Worm (Caenorhabditis elegans) whole organism, L4 larva: Measurements from ENCODE around the gene edg-1.

Source experiments
- F44E2.7 ChIP-seq: fragments of 200-800 bp; sonication (Bioruptor generic); IDR thresholded peaks from 2 replicates; pipeline ENCODE4 v2.1.2; 2022; ENCODE audit warnings: missing genetic modification characterization, missing compliant biosample characterization
- T20F7.1 ChIP-seq: fragments of 200-800 bp; sonication (Bioruptor generic); optimal IDR thresholded peaks from 2 replicates; lab custom pipeline; 2018; ENCODE audit warnings: mild to moderate bottlenecking, missing genetic modification characterization, missing compliant biosample characterization
- Y48G9A.11 ChIP-seq: fragments of 200-800 bp; sonication (Bioruptor generic); IDR thresholded peaks from 2 replicates; pipeline ENCODE4 v1.3.6; 2022; ENCODE audit warnings: missing genetic modification reagents, missing genetic modification characterization, missing compliant biosample characterization
- Y5F2A.4 ChIP-seq: fragments of 200-800 bp; sonication (Bioruptor generic); optimal IDR thresholded peaks from 2 replicates; lab custom pipeline; 2018; ENCODE audit warnings: mild to moderate bottlenecking, missing genetic modification characterization, missing compliant biosample characterization
- ZK337.2 ChIP-seq: fragments of 200-800 bp; sonication (Bioruptor generic); IDR thresholded peaks from 2 replicates; pipeline ENCODE4 v1.3.6; 2022; ENCODE audit warnings: missing genetic modification reagents, missing genetic modification characterization, missing compliant biosample characterization
- ZK546.5 ChIP-seq, 2 experiments: sonication (generic microtip); optimal IDR thresholded peaks; 2 replicates each; lab custom pipeline; 2017; ENCODE audit warnings: missing biosample characterization in 2 of 2, missing genetic modification characterization in 2 of 2
- ceh-20 ChIP-seq: fragments of 200-800 bp; sonication (Bioruptor generic); IDR thresholded peaks from 2 replicates; pipeline ENCODE4 v1.3.6; 2022; ENCODE audit warnings: missing genetic modification reagents, missing genetic modification characterization, missing compliant biosample characterization
- ceh-82 ChIP-seq: sonication (generic microtip); optimal IDR thresholded peaks from 2 replicates; lab custom pipeline; 2017; ENCODE audit warnings: missing biosample characterization, missing genetic modification characterization
- cey-2 ChIP-seq: sonication (generic microtip); optimal IDR thresholded peaks from 3 replicates; lab custom pipeline; 2017; ENCODE audit warnings: missing genetic modification characterization, mild to moderate bottlenecking, missing compliant biosample characterization, antibody characterized with exemption, borderline replicate concordance; ENCODE audit not compliant: insufficient read depth
- ctbp-1 ChIP-seq: fragments of 200-800 bp; sonication (Bioruptor generic); IDR thresholded peaks from 2 replicates; pipeline ENCODE4 v1.3.6; 2022; ENCODE audit warnings: missing genetic modification reagents, missing genetic modification characterization, missing compliant biosample characterization
- daf-16 ChIP-seq, 3 experiments: sonication (generic microtip); optimal IDR thresholded peaks; 2 replicates each; lab custom pipeline; 2016 to 2017; ENCODE audit warnings: missing genetic modification characterization in 3 of 3, missing genetic modification reagents in 3 of 3, mild to moderate bottlenecking in 2 of 3, missing compliant biosample characterization in 2 of 3, missing biosample characterization in 1 of 3, moderate library complexity in 1 of 3
- daf-19 ChIP-seq: fragments of 200-800 bp; sonication (Bioruptor generic); conservative IDR thresholded peaks from 2 replicates; pipeline ENCODE4 v1.3.6; 2022; ENCODE audit warnings: missing genetic modification characterization, missing compliant biosample characterization
- daf-8 ChIP-seq: fragments of 200-800 bp; sonication (Bioruptor generic); IDR thresholded peaks from 2 replicates; pipeline ENCODE4 v1.3.6; 2022; ENCODE audit warnings: missing genetic modification characterization, missing compliant biosample characterization
- dmd-6 ChIP-seq: fragments of 200-800 bp; sonication (Bioruptor generic); IDR thresholded peaks from 2 replicates; pipeline ENCODE4 v1.3.6; 2022; ENCODE audit warnings: missing genetic modification reagents, missing genetic modification characterization, missing compliant biosample characterization
- dve-1 ChIP-seq: sonication (generic microtip); optimal IDR thresholded peaks from 2 replicates; lab custom pipeline; 2017; ENCODE audit warnings: antibody characterized with exemption, mild to moderate bottlenecking, missing genetic modification characterization, missing compliant biosample characterization; ENCODE audit not compliant: insufficient read depth
- egl-43 ChIP-seq: fragments of 200-800 bp; sonication (Bioruptor generic); IDR thresholded peaks from 2 replicates; pipeline ENCODE4 v1.3.6; 2022; ENCODE audit warnings: missing genetic modification reagents, missing genetic modification characterization, missing compliant biosample characterization
- gei-8 ChIP-seq: fragments of 200-800 bp; sonication (Bioruptor generic); optimal IDR thresholded peaks from 2 replicates; lab custom pipeline; 2018; ENCODE audit warnings: mild to moderate bottlenecking, missing genetic modification characterization, missing compliant biosample characterization
- hif-1 ChIP-seq, 2 experiments: sonication (generic microtip); optimal IDR thresholded peaks; 2 replicates each; lab custom pipeline; 2016 to 2017; ENCODE audit warnings: missing compliant biosample characterization in 2 of 2, missing genetic modification characterization in 2 of 2, missing genetic modification reagents in 2 of 2, missing genotype in 2 of 2, mild to moderate bottlenecking in 1 of 2
- jun-1 ChIP-seq: fragments of 150-350 bp; optimal IDR thresholded peaks from 2 replicates; lab custom pipeline; 2014; ENCODE audit warnings: missing biosample characterization, missing genetic modification reagents, missing genetic modification characterization
- lin-29 ChIP-seq: fragments of 200-800 bp; sonication (Bioruptor generic); IDR thresholded peaks from 2 replicates; pipeline ENCODE4 v1.3.6; 2022; ENCODE audit warnings: missing genetic modification reagents, missing genetic modification characterization, missing compliant biosample characterization
- lin-38 ChIP-seq: fragments of 200-800 bp; sonication (Bioruptor generic); IDR thresholded peaks from 2 replicates; pipeline ENCODE4 v1.3.6; 2022; ENCODE audit warnings: missing genetic modification reagents, missing genetic modification characterization, missing compliant biosample characterization
- lin-39 ChIP-seq: fragments of 150-350 bp; optimal IDR thresholded peaks from 2 replicates; lab custom pipeline; 2014; ENCODE audit warnings: missing biosample characterization, missing genetic modification reagents, missing genetic modification characterization
- lir-3 ChIP-seq: sonication (generic microtip); optimal IDR thresholded peaks from 2 replicates; lab custom pipeline; 2016; ENCODE audit warnings: mild to moderate bottlenecking, missing genetic modification characterization, missing compliant biosample characterization
- lsy-2 ChIP-seq, 2 experiments: fragments of 150-350 bp in 1 of 2; sonication (generic microtip) in 1 of 2; optimal IDR thresholded peaks; 2 replicates each; lab custom pipeline; 2014 to 2017; ENCODE audit warnings: missing biosample characterization in 2 of 2, missing genetic modification characterization in 2 of 2
- mdl-1 ChIP-seq, 2 experiments: fragments of 150-350 bp in 1 of 2; sonication (generic microtip) in 1 of 2; optimal IDR thresholded peaks; 2 replicates each; lab custom pipeline; 2014 to 2017; ENCODE audit warnings: missing biosample characterization in 2 of 2, missing genetic modification characterization in 2 of 2
- mep-1 ChIP-seq: fragments of 150-350 bp; sonication (generic microtip); optimal IDR thresholded peaks from 3 replicates; lab custom pipeline; 2014; ENCODE audit warnings: missing biosample characterization, missing genetic modification characterization
- mxl-3 ChIP-seq: fragments of 200-800 bp; sonication (Bioruptor generic); optimal IDR thresholded peaks from 2 replicates; lab custom pipeline; 2018; ENCODE audit warnings: mild to moderate bottlenecking, missing genetic modification characterization, missing compliant biosample characterization
- nhr-10 ChIP-seq: fragments of 150-350 bp; optimal IDR thresholded peaks from 2 replicates; lab custom pipeline; 2014; ENCODE audit warnings: missing biosample characterization, missing genetic modification characterization
- nhr-237 ChIP-seq: sonication (generic microtip); optimal IDR thresholded peaks from 2 replicates; lab custom pipeline; 2017; ENCODE audit warnings: missing biosample characterization, missing genetic modification characterization
- nhr-25 ChIP-seq: sonication (generic microtip); optimal IDR thresholded peaks from 2 replicates; lab custom pipeline; 2017; ENCODE audit warnings: missing genetic modification characterization, mild to moderate bottlenecking, missing compliant biosample characterization, antibody characterized with exemption, moderate library complexity, borderline replicate concordance; ENCODE audit not compliant: insufficient read depth
- nhr-28 ChIP-seq: fragments of 150-350 bp; optimal IDR thresholded peaks from 2 replicates; lab custom pipeline; 2014; ENCODE audit warnings: missing biosample characterization, missing genetic modification characterization
- nhr-48 ChIP-seq: sonication (generic microtip); optimal IDR thresholded peaks from 2 replicates; lab custom pipeline; 2016; ENCODE audit warnings: mild to moderate bottlenecking, missing genetic modification characterization, missing compliant biosample characterization
- nhr-6 ChIP-seq: fragments of 150-350 bp; optimal IDR thresholded peaks from 2 replicates; lab custom pipeline; 2014; ENCODE audit warnings: missing biosample characterization, missing genetic modification characterization
- saeg-2 ChIP-seq: fragments of 200-800 bp; sonication (Bioruptor generic); IDR thresholded peaks from 2 replicates; pipeline ENCODE4 v1.3.6; 2022; ENCODE audit warnings: missing genetic modification reagents, missing genetic modification characterization, missing compliant biosample characterization
- set-16 ChIP-seq: fragments of 200-800 bp; sonication (Bioruptor generic); IDR thresholded peaks from 2 replicates; pipeline ENCODE4 v1.3.6; 2022; ENCODE audit warnings: missing genetic modification reagents, missing genetic modification characterization, missing compliant biosample characterization
- spr-3 ChIP-seq: fragments of 200-800 bp; sonication (Bioruptor generic); optimal IDR thresholded peaks from 2 replicates; lab custom pipeline; 2018; ENCODE audit warnings: mild to moderate bottlenecking, missing genetic modification characterization, missing compliant biosample characterization
- unc-130 ChIP-seq: sonication (generic microtip); optimal IDR thresholded peaks from 2 replicates; lab custom pipeline; 2016; ENCODE audit warnings: missing genetic modification reagents, missing genetic modification characterization, missing compliant biosample characterization
- unc-62 ChIP-seq, 3 experiments: fragments of 150-350 bp in 1 of 3; sonication (generic microtip); optimal IDR thresholded peaks in 2 of 3; peaks in 1 of 3; 1 replicate in 1 of 3; 2 replicates in 2 of 3; lab custom pipeline; 2014 to 2017; ENCODE audit warnings: missing biosample characterization in 3 of 3, missing genetic modification characterization in 3 of 3, missing genetic modification reagents in 3 of 3, missing genotype in 1 of 3
- zag-1 ChIP-seq: fragments of 150-350 bp; optimal IDR thresholded peaks from 2 replicates; lab custom pipeline; 2014; ENCODE audit warnings: missing biosample characterization, missing genetic modification characterization
- zip-11 ChIP-seq: fragments of 200-800 bp; sonication (Bioruptor generic); IDR thresholded peaks from 2 replicates; pipeline ENCODE4 v1.3.6; 2022; ENCODE audit warnings: missing genetic modification characterization, missing compliant biosample characterization
- zip-2 ChIP-seq: fragments of 150-350 bp; optimal IDR thresholded peaks from 2 replicates; lab custom pipeline; 2014; ENCODE audit warnings: missing biosample characterization, missing genetic modification characterization
- ztf-7 ChIP-seq: fragments of 150-350 bp; optimal IDR thresholded peaks from 2 replicates; lab custom pipeline; 2014; ENCODE audit warnings: missing biosample characterization, missing genetic modification characterization

The edg-1 gene

DNA sequence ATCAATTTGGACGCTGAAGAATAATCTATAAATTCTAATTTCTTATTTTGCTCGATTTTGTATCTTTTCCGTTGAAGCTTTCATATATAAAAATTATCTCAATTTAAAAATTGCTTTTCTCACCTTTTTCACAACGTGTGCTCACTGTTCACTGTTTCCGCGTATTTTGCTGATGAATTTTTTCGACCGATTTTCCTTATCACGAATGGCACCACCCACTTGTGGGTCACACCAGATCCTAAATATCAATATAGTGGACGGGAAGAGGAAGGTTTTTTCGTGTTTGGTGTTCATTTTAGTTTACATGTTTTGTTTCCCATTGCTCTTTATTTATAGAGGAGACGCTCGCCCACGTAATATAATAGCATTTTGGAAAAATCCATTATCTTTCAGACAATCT, 4.9 kb upstream of the edg-1 start:
- TF ChIP-seq nhr-6 (tag; lab: Kevin White, UChicago) (no peak), mep-1 (tag; lab: Kevin White, UChicago) (no peak), cey-2 (no peak), nhr-28 (tag; lab: Kevin White, UChicago) (no peak), unc-130 (no peak), ceh-82 (tag; lab: Kevin White, UChicago) (no peak), ctbp-1 (GFP tag; lab: Robert Waterston, UW) (no peak), lin-29 (no peak), ZK337.2 (GFP tag; lab: Robert Waterston, UW) (no peak), set-16 (no peak)

- TF ChIP-seq zag-1 (no peak), Y5F2A.4 (no peak), gei-8 (GFP tag; lab: Kevin White, UChicago) (no peak), lin-38 (GFP tag; lab: Robert Waterston, UW) (no peak), spr-3 (GFP tag; lab: Kevin White, UChicago) (no peak), zip-2 (tag; lab: Kevin White, UChicago) (no peak), zip-11 (GFP tag; lab: Robert Waterston, UW) (no peak), F44E2.7 (GFP tag; lab: Robert Waterston, UW) (no peak), Y48G9A.11 (GFP tag; lab: Robert Waterston, UW) (no peak), set-16 (no peak), ZK546.5 (tag; optimal IDR thresholded peaks at IDR 0.05; lab: Kevin White, UChicago) (no peak), daf-16 (GFP tag; optimal IDR thresholded peaks at IDR 0.05; lab: Kevin White, UChicago) (no peak), daf-16 (tag; optimal IDR thresholded peaks at IDR 0.05; lab: Kevin White, UChicago) (no peak), nhr-10 (no peak), jun-1 (no peak), lir-3 (tag; lab: Kevin White, UChicago) (no peak), mxl-3 (GFP tag; lab: Kevin White, UChicago) (no peak), ztf-7 (tag; lab: Kevin White, UChicago) (no peak), nhr-25 (tag; lab: Kevin White, UChicago) (no peak)
Observed at ce11 chrIV:11316106-11316505, 4.5 kb upstream of the edg-1 start.

DNA sequence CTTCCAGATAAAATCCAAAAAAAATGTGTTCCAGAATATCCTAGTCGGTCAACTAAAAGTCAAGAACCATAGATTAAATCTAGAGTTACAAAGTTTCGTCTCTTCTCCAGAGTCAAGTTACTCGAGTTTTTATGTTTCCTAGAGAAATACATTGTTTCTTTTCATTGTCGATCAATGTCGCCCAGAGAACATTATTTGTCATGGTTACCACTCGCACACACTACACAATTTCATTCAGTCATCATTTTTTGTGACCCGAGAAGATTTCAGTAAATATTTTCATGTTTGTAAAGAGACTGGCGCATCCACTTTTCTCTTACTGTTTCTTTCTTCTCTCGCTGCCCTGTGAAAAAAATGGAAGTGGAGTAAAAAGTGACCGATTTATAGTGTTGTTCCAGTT, 4.0 kb upstream of the edg-1 start:
- TF ChIP-seq unc-62 (GFP tag; optimal IDR thresholded peaks at IDR 0.05 in 1 of 2; lab: Kevin White, UChicago): peak in 1 of 2 experiments; percentile 85
- no peak for TF ChIP-seq unc-62 (tag; optimal IDR thresholded peaks at IDR 0.05; lab: Kevin White, UChicago)
- no peak for TF ChIP-seq ztf-7 (tag; lab: Kevin White, UChicago)
- no peak for TF ChIP-seq hif-1 (tag; optimal IDR thresholded peaks at IDR 0.05; lab: Kevin White, UChicago)
- TF ChIP-seq lin-39 (tag; lab: Kevin White, UChicago): no peak
- no peak for TF ChIP-seq daf-8

DNA sequence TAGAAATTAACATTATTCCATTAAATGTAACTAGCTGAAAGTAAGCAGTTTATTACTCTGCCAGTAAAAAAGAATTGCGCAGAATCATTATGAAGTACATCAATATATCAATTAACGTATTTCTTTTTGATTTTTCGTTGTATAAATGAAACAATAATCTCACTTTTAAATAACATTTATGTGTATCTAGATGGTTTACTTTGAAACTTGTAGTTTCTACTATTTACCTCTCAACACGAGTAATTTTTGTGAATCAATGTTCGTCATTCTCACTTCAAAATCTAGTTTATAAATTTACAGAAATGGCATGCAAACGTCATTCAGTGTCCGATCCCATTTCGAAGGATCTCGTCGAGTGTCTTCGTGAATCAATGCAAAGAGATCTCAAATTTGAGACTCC, 3.5 kb upstream of the edg-1 start, which contains the start of gene gspd-1:
gspd-1 (plus strand) TSS at position 301 of the 400 bp plus-strand sequence.
- TF ChIP-seq T20F7.1 (GFP tag; lab: Kevin White, UChicago) (no peak), ceh-20 (GFP tag; lab: Robert Waterston, UW) (no peak), dmd-6 (GFP tag; lab: Robert Waterston, UW) (no peak), nhr-48 (tag; lab: Kevin White, UChicago) (no peak), dve-1 (tag; lab: Kevin White, UChicago) (no peak), saeg-2 (no peak), zip-2 (tag; lab: Kevin White, UChicago) (no peak), nhr-28 (tag; lab: Kevin White, UChicago) (no peak), lsy-2 (tag; optimal IDR thresholded peaks at IDR 0.05; lab: Kevin White, UChicago) (no peak), daf-19 (GFP tag; lab: Robert Waterston, UW) (no peak), nhr-237 (tag; lab: Kevin White, UChicago) (no peak), egl-43 (GFP tag; lab: Robert Waterston, UW) (no peak), mdl-1 (tag; optimal IDR thresholded peaks at IDR 0.05; lab: Kevin White, UChicago) (no peak)
